Worm (Caenorhabditis elegans): ENCODE data around the gene rmh-2.

The rmh-2 gene

ce11 chrV:9970119-9970518, 39.5 kb upstream of the rmh-2 start (continued):
- no peak; the same call in 1 of the 2 replicates for TF ChIP-seq ceh-91 (GFP tag; IDR thresholded peaks at IDR 0.05)
- peak; percentile 76 for TF ChIP-seq ceh-100 (GFP tag; IDR thresholded peaks at IDR 0.05)
- 0 out of 2 replicates have a peak, but pooled peaks have one; percentile 35 for TF ChIP-seq Y53G8AR.9 (GFP tag; conservative IDR thresholded peaks at IDR 0.05)
- peak; percentile 57 for TF ChIP-seq nhr-27 (tag; optimal IDR thresholded peaks at IDR 0.05)
- peak; percentile 74 for TF ChIP-seq hlh-12 (tag; optimal IDR thresholded peaks at IDR 0.05)
- no peak for TF ChIP-seq pha-4 (tag; optimal IDR thresholded peaks at IDR 0.05)
- peak; percentile 20 for TF ChIP-seq F57C9.4 (tag; optimal IDR thresholded peaks at IDR 0.05)
- peak; percentile 95 for TF ChIP-seq ztf-25 (GFP tag; IDR thresholded peaks at IDR 0.05)
- TF ChIP-seq efl-1 (GFP tag; optimal IDR thresholded peaks at IDR 0.05): peak; percentile 32
- TF ChIP-seq pbrm-1 (GFP tag; IDR thresholded peaks at IDR 0.05): peak; percentile 59; the same call in 1 of the 2 replicates
- TF ChIP-seq ama-1 (optimal IDR thresholded peaks at IDR 0.05): no peak
- TF ChIP-seq ama-1 (GFP tag; optimal IDR thresholded peaks at IDR 0.05): peak; percentile 85 to 94
- TF ChIP-seq F52B5.7 (tag; optimal IDR thresholded peaks at IDR 0.05): peak; percentile 91
- peak; percentile 85 for TF ChIP-seq madf-10 (tag; optimal IDR thresholded peaks at IDR 0.05)
- peak; percentile 84 for TF ChIP-seq F10E7.11 (tag; optimal IDR thresholded peaks at IDR 0.05)
- peak; percentile 94 for TF ChIP-seq F23B12.7 (tag; optimal IDR thresholded peaks at IDR 0.05; ENCODE audit: insufficient read depth)
- peak; percentile 64 for TF ChIP-seq akir-1 (GFP tag; optimal IDR thresholded peaks at IDR 0.05)

DNA sequence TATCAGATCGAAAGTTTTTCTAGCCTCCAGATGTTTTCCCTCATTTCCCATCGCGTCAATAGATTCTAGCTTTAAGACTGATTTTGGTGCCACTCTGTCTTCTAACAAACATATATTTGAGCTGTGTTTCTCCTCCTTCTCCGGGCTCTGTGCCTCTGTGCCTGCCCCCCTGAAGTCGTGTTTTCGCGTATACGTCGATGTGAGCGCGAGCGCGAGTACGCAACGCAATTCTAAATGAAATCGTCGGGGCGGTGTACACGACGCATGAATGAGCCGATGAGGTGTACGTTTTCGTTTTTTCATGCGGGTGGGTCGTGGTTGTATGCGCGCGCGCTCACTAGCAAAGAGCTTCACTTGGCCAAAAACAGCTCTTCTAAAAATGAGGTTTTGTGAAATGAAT, 35.3 kb upstream of the rmh-2 start:
- TF ChIP-seq ama-1 (optimal IDR thresholded peaks at IDR 0.05): no peak
- TF ChIP-seq ama-1 (GFP tag; optimal IDR thresholded peaks at IDR 0.05): no peak
- no peak for TF ChIP-seq K12H6.12 (tag; optimal IDR thresholded peaks at IDR 0.05)
- TF ChIP-seq lin-35 (GFP tag; optimal IDR thresholded peaks at IDR 0.05): no peak
- peak; percentile 36; the same call in 1 of the 2 replicates for TF ChIP-seq zfh-2 (GFP tag; conservative IDR thresholded peaks at IDR 0.05)
- no peak for TF ChIP-seq attf-5 (GFP tag; optimal IDR thresholded peaks at IDR 0.05)
- TF ChIP-seq B0035.1 (tag; optimal IDR thresholded peaks at IDR 0.05): no peak
- 0 out of 2 replicates have a peak, but pooled peaks have one; percentile 19 for TF ChIP-seq madf-3 (GFP tag; IDR thresholded peaks at IDR 0.05)

ce11 chrV:9964152-9964785, 33.7 kb upstream of the rmh-2 start:
- no peak for TF ChIP-seq ccch-3 (GFP tag; optimal IDR thresholded peaks at IDR 0.05)
- TF ChIP-seq Y67H2A.10 (GFP tag; conservative IDR thresholded peaks at IDR 0.05): no peak
- 0 out of 2 replicates have a peak, but pooled peaks have one; percentile 33 for TF ChIP-seq hsf-1 (GFP tag; IDR thresholded peaks at IDR 0.05)
- TF ChIP-seq cebp-1 (GFP tag; IDR thresholded peaks at IDR 0.05): no peak
- peak; percentile 3 for TF ChIP-seq cebp-1 (tag; optimal IDR thresholded peaks at IDR 0.05)
- no peak for TF ChIP-seq hmg-1.2 (GFP tag; IDR thresholded peaks at IDR 0.05)
- TF ChIP-seq zfh-2 (GFP tag; conservative IDR thresholded peaks at IDR 0.05): peak; percentile 83
- no peak for TF ChIP-seq ztf-28 (GFP tag; IDR thresholded peaks at IDR 0.05)
- peak; percentile 9 for TF ChIP-seq K12H6.12 (tag; optimal IDR thresholded peaks at IDR 0.05)

- TF ChIP-seq nhr-120 (GFP tag; IDR thresholded peaks at IDR 0.05) (no peak), ceh-79 (tag; optimal IDR thresholded peaks at IDR 0.05) (no peak), ekl-4 (GFP tag; IDR thresholded peaks at IDR 0.05) (no peak), madf-8 (GFP tag; conservative IDR thresholded peaks at IDR 0.05) (no peak), zfh-2 (GFP tag; conservative IDR thresholded peaks at IDR 0.05) (peak; percentile 57), snpc-4 (GFP tag; optimal IDR thresholded peaks at IDR 0.05) (no peak), snpc-4 (tag; optimal IDR thresholded peaks at IDR 0.05) (no peak)
Observed at ce11 chrV:9962916-9963315, 32.3 kb upstream of the rmh-2 start.

Data from whole organism, young adult.